Fruit fly (Drosophila melanogaster) whole organism, embryonic: ENCODE data around the gene CG8837.

Source experiments
- Abd-B ChIP-seq: fragments of 200-800 bp; sonication (Bioruptor generic); optimal IDR thresholded peaks from 2 replicates; lab custom pipeline; 2018; ENCODE audit warnings: missing biosample characterization, mild to moderate bottlenecking, missing genetic modification characterization, moderate library complexity
- Adf1 ChIP-seq: fragments of 200-800 bp; sonication (Bioruptor generic); IDR thresholded peaks from 2 replicates; pipeline ENCODE4 v1.3.6; 2022; ENCODE audit warnings: missing biosample characterization, missing genetic modification characterization
- Awh ChIP-seq: fragments of 200-800 bp; sonication (Bioruptor generic); IDR thresholded peaks from 2 replicates; pipeline ENCODE4, ENCODE4 v1.3.6; 2022; ENCODE audit warnings: missing biosample characterization, missing genetic modification characterization
- B-H1 ChIP-seq: fragments of 200-800 bp; sonication (Bioruptor generic); IDR thresholded peaks from 3 replicates; pipeline ENCODE4 v1.3.6; 2022; ENCODE audit warnings: missing biosample characterization, missing genetic modification characterization
- Blimp-1 ChIP-seq: fragments of 200-800 bp; sonication (Bioruptor generic); optimal IDR thresholded peaks from 3 replicates; lab custom pipeline; 2018; ENCODE audit warnings: missing biosample characterization, missing genetic modification characterization, mild to moderate bottlenecking, moderate library complexity, missing genetic modification reagents
- Bteb2 ChIP-seq: fragments of 200-800 bp; sonication (Bioruptor generic); optimal IDR thresholded peaks from 2 replicates; lab custom pipeline; 2016; ENCODE audit warnings: missing biosample characterization, missing genetic modification characterization
- C15 ChIP-seq: fragments of 200-800 bp; sonication (Bioruptor generic); IDR thresholded peaks from 3 replicates; pipeline ENCODE4 v1.3.6; 2022; ENCODE audit warnings: missing biosample characterization, missing genetic modification characterization
- CG10209 ChIP-seq: fragments of 200-800 bp; sonication (Bioruptor generic); optimal IDR thresholded peaks from 3 replicates; lab custom pipeline; 2017; ENCODE audit warnings: missing biosample characterization, mild to moderate bottlenecking, missing genetic modification characterization, missing genetic modification reagents
- CG10431 ChIP-seq: fragments of 200-800 bp; sonication (Bioruptor generic); optimal IDR thresholded peaks from 3 replicates; lab custom pipeline; 2018; ENCODE audit warnings: missing biosample characterization, mild to moderate bottlenecking, missing genetic modification characterization
- CG11093 ChIP-seq: fragments of 200-800 bp; sonication (Bioruptor generic); IDR thresholded peaks from 3 replicates; pipeline ENCODE4 v1.3.6; 2022; ENCODE audit warnings: missing biosample characterization, missing genetic modification characterization
- CG12236 ChIP-seq: fragments of 200-800 bp; sonication (Bioruptor generic); optimal IDR thresholded peaks from 2 replicates; lab custom pipeline; 2016; ENCODE audit warnings: missing biosample characterization, missing genetic modification characterization
- CG13287 ChIP-seq: fragments of 200-800 bp; sonication (Bioruptor generic); IDR thresholded peaks from 2 replicates; pipeline ENCODE4 v1.3.6; 2022; ENCODE audit warnings: missing biosample characterization, missing genetic modification characterization; ENCODE audit not compliant: partially characterized antibody
- CG14667 ChIP-seq: fragments of 200-800 bp; sonication (Bioruptor generic); IDR thresholded peaks from 2 replicates; pipeline ENCODE4 v1.3.6; 2022; ENCODE audit warnings: missing biosample characterization, missing genetic modification characterization
- CG1529 ChIP-seq: fragments of 200-800 bp; sonication (Bioruptor generic); optimal IDR thresholded peaks from 3 replicates; lab custom pipeline; 2018; ENCODE audit warnings: missing biosample characterization, missing genetic modification characterization
- CG18619 ChIP-seq: fragments of 200-800 bp; sonication (Bioruptor generic); optimal IDR thresholded peaks from 3 replicates; lab custom pipeline; 2017; ENCODE audit warnings: missing biosample characterization, mild to moderate bottlenecking, missing genetic modification characterization
- CG3995 ChIP-seq: fragments of 200-800 bp; sonication (Bioruptor generic); optimal IDR thresholded peaks from 3 replicates; lab custom pipeline; 2016; ENCODE audit warnings: missing biosample characterization, missing genetic modification characterization
- CG4328 ChIP-seq: fragments of 200-800 bp; sonication (Bioruptor generic); optimal IDR thresholded peaks from 3 replicates; lab custom pipeline; 2017; ENCODE audit warnings: missing biosample characterization, missing genetic modification reagents, missing genetic modification characterization
- CG43689 ChIP-seq: fragments of 200-800 bp; sonication (Bioruptor generic); IDR thresholded peaks from 2 replicates; pipeline ENCODE4 v1.3.6; 2022; ENCODE audit warnings: missing biosample characterization, missing genetic modification characterization
- CG6654 ChIP-seq: fragments of 200-800 bp; sonication (Bioruptor generic); optimal IDR thresholded peaks from 2 replicates; lab custom pipeline; 2017; ENCODE audit warnings: missing biosample characterization, mild to moderate bottlenecking, missing genetic modification characterization
- CG7928 ChIP-seq: fragments of 200-800 bp; sonication (Bioruptor generic); optimal IDR thresholded peaks from 2 replicates; lab custom pipeline; 2017; ENCODE audit warnings: missing biosample characterization, mild to moderate bottlenecking, missing genetic modification characterization
- CG8089 ChIP-seq: fragments of 200-800 bp; sonication (Bioruptor generic); optimal IDR thresholded peaks from 3 replicates; lab custom pipeline; 2016; ENCODE audit warnings: missing biosample characterization, missing genetic modification characterization
- Dp ChIP-seq: fragments of 200-800 bp; sonication (Bioruptor generic); optimal IDR thresholded peaks from 2 replicates; lab custom pipeline; 2018; ENCODE audit warnings: missing biosample characterization, mild to moderate bottlenecking, missing genetic modification characterization, moderate library complexity
- ERR ChIP-seq: fragments of 200-800 bp; sonication (Bioruptor generic); optimal IDR thresholded peaks from 2 replicates; lab custom pipeline; 2016; ENCODE audit warnings: missing biosample characterization, missing genetic modification characterization
- GATAe ChIP-seq: fragments of 200-800 bp; sonication (Bioruptor generic); conservative IDR thresholded peaks from 2 replicates; pipeline ENCODE4 v1.3.6; 2022; ENCODE audit warnings: missing biosample characterization, missing genetic modification characterization
- HLH4C ChIP-seq: fragments of 200-800 bp; sonication (Bioruptor generic); IDR thresholded peaks from 3 replicates; pipeline ENCODE4 v1.3.6; 2022; ENCODE audit warnings: missing biosample characterization, missing genetic modification characterization; ENCODE audit not compliant: partially characterized antibody
- Hr3 ChIP-seq: fragments of 200-800 bp; sonication (Bioruptor generic); optimal IDR thresholded peaks from 3 replicates; lab custom pipeline; 2016; ENCODE audit warnings: missing biosample characterization, missing genetic modification characterization
- MTF-1 ChIP-seq: fragments of 200-800 bp; sonication (Bioruptor generic); optimal IDR thresholded peaks from 2 replicates; lab custom pipeline; 2018; ENCODE audit warnings: missing biosample characterization, mild to moderate bottlenecking, missing genetic modification characterization, borderline replicate concordance
- ab ChIP-seq: fragments of 200-800 bp; sonication (Bioruptor generic); optimal IDR thresholded peaks from 2 replicates; lab custom pipeline; 2016; ENCODE audit warnings: missing biosample characterization, missing genetic modification characterization
- ash1 ChIP-seq: fragments of 200-800 bp; sonication (Bioruptor generic); optimal IDR thresholded peaks from 2 replicates; lab custom pipeline; 2018; ENCODE audit warnings: missing biosample characterization, mild to moderate bottlenecking, missing genetic modification characterization
- bcd ChIP-seq: fragments of 200-800 bp; sonication (Bioruptor generic); optimal IDR thresholded peaks from 2 replicates; lab custom pipeline; 2017; ENCODE audit warnings: missing biosample characterization, mild to moderate bottlenecking, missing genetic modification characterization
- bowl ChIP-seq: fragments of 200-800 bp; sonication (Bioruptor generic); IDR thresholded peaks from 2 replicates; pipeline ENCODE4 v1.3.6; 2022; ENCODE audit warnings: missing biosample characterization, missing genetic modification characterization
- br ChIP-seq: fragments of >200 bp; optimal IDR thresholded peaks from 2 replicates; lab custom pipeline; 2017
- btn ChIP-seq: fragments of 200-800 bp; sonication (Bioruptor generic); optimal IDR thresholded peaks from 2 replicates; lab custom pipeline; 2016; ENCODE audit warnings: missing biosample characterization, missing genetic modification characterization
- caup ChIP-seq: fragments of 200-800 bp; sonication (Bioruptor generic); optimal IDR thresholded peaks from 3 replicates; lab custom pipeline; 2017; ENCODE audit warnings: missing biosample characterization, mild to moderate bottlenecking, missing genetic modification characterization, moderate library complexity; ENCODE audit not compliant: severe bottlenecking
- croc ChIP-seq: fragments of 200-800 bp; sonication (Bioruptor generic); conservative IDR thresholded peaks from 3 replicates; pipeline ENCODE4 v1.3.6; 2022; ENCODE audit warnings: missing biosample characterization, missing genetic modification characterization
- danr ChIP-seq: fragments of 200-800 bp; sonication (Bioruptor generic); IDR thresholded peaks from 2 replicates; pipeline ENCODE4 v1.3.6; 2022; ENCODE audit warnings: missing biosample characterization, missing genetic modification characterization
- eve ChIP-seq, 2 experiments: fragments of >200 bp; optimal IDR thresholded peaks; 2 replicates each; lab custom pipeline; 2017; ENCODE audit warnings: missing biosample characterization in 2 of 2, missing genetic modification characterization in 2 of 2
- gt ChIP-seq: fragments of 200-800 bp; sonication (Bioruptor generic); IDR thresholded peaks from 2 replicates; pipeline ENCODE4 v1.3.6; 2022; ENCODE audit warnings: missing biosample characterization, missing genetic modification characterization
- jigr1 ChIP-seq: fragments of 200-800 bp; sonication (Bioruptor generic); IDR thresholded peaks from 3 replicates; pipeline ENCODE4 v1.3.6; 2022; ENCODE audit warnings: missing biosample characterization, missing genetic modification characterization
- knrl ChIP-seq: fragments of 200-800 bp; sonication (Bioruptor generic); IDR thresholded peaks from 3 replicates; pipeline ENCODE4 v1.3.6; 2022; ENCODE audit warnings: missing biosample characterization, missing genetic modification characterization; ENCODE audit not compliant: partially characterized antibody
- lov ChIP-seq, 2 experiments: fragments of 200-800 bp in 1 of 2; fragments of >200 bp in 1 of 2; sonication (Bioruptor generic) in 1 of 2; IDR thresholded peaks in 1 of 2; optimal IDR thresholded peaks in 1 of 2; 2 replicates in 1 of 2; 3 replicates in 1 of 2; pipeline versions ENCODE4 v1.3.6 to Lab custom; 2017 to 2022; ENCODE audit warnings: missing biosample characterization in 1 of 2, missing genetic modification characterization in 1 of 2
- nom ChIP-seq: fragments of 200-800 bp; sonication (Bioruptor generic); optimal IDR thresholded peaks from 2 replicates; lab custom pipeline; 2017; ENCODE audit warnings: missing biosample characterization, missing genetic modification characterization, mild to moderate bottlenecking, moderate library complexity, missing genetic modification reagents
- pfk ChIP-seq: fragments of 200-800 bp; sonication (Bioruptor generic); optimal IDR thresholded peaks from 2 replicates; lab custom pipeline; 2018; ENCODE audit warnings: missing biosample characterization, mild to moderate bottlenecking, missing genetic modification characterization, moderate library complexity
- pita ChIP-seq: fragments of 200-800 bp; sonication (Bioruptor generic); optimal IDR thresholded peaks from 2 replicates; lab custom pipeline; 2017; ENCODE audit warnings: missing biosample characterization, mild to moderate bottlenecking, missing genetic modification characterization
- sim ChIP-seq: fragments of 200-800 bp; sonication (Bioruptor generic); IDR thresholded peaks from 2 replicates; pipeline ENCODE4 v1.3.6; 2022; ENCODE audit warnings: missing biosample characterization, missing genetic modification characterization
- tio ChIP-seq: fragments of 200-800 bp; sonication (Bioruptor generic); optimal IDR thresholded peaks from 2 replicates; lab custom pipeline; 2017; ENCODE audit warnings: missing biosample characterization, missing genetic modification characterization, inconsistent platforms
- twi ChIP-seq: fragments of 200-800 bp; optimal IDR thresholded peaks from 2 replicates; lab custom pipeline; 2019; ENCODE audit warnings: missing biosample characterization, mild to moderate bottlenecking, missing genetic modification characterization, moderate library complexity
- unpg ChIP-seq: fragments of 200-800 bp; sonication (Bioruptor generic); optimal IDR thresholded peaks from 3 replicates; lab custom pipeline; 2018; ENCODE audit warnings: missing biosample characterization, mild to moderate bottlenecking, missing genetic modification characterization, moderate library complexity
- zf30C ChIP-seq: fragments of 200-800 bp; sonication (Bioruptor generic); optimal IDR thresholded peaks from 3 replicates; lab custom pipeline; 2018; ENCODE audit warnings: missing biosample characterization, mild to moderate bottlenecking, missing genetic modification characterization

Gene CG8837

dm6 chr2L:3323319-3324287 lies 3.6 kb downstream of the CG8837 start, which contains the start of gene CG33281 (continued):
- no peak for TF ChIP-seq CG11093 (GFP tag; lab: Robert Waterston, UW)
- TF ChIP-seq C15 (GFP tag; lab: Robert Waterston, UW) = no peak
- no peak for TF ChIP-seq CG6654 (GFP tag; lab: Kevin White, UChicago)
- no peak for TF ChIP-seq Dp (GFP tag; lab: Kevin White, UChicago)
- no peak for TF ChIP-seq CG43689 (GFP tag; lab: Robert Waterston, UW)
- TF ChIP-seq B-H1 (GFP tag; lab: Robert Waterston, UW) = no peak
- TF ChIP-seq bcd = no peak
- no peak for TF ChIP-seq zf30C (GFP tag; lab: Kevin White, UChicago)
- TF ChIP-seq Awh (GFP tag; lab: Robert Waterston, UW) = no peak
- TF ChIP-seq jigr1 = no peak
- TF ChIP-seq CG7928 = peak; percentile 2
- no peak for TF ChIP-seq ash1 (GFP tag; lab: Kevin White, UChicago)
- TF ChIP-seq Abd-B = no peak
- TF ChIP-seq CG10209 = no peak
- TF ChIP-seq caup (GFP tag; lab: Kevin White, UChicago) = no peak
- TF ChIP-seq lov (optimal IDR thresholded peaks at IDR 0.05; lab: Kevin White, UChicago) = no peak
- TF ChIP-seq lov (GFP tag; IDR thresholded peaks at IDR 0.05; lab: Robert Waterston, UW) = no peak
- peak; percentile 35 for TF ChIP-seq Blimp-1 (GFP tag; lab: Kevin White, UChicago)
- TF ChIP-seq CG12236 (GFP tag; lab: Kevin White, UChicago) = no peak
- peak; percentile 73 for TF ChIP-seq GATAe (GFP tag; lab: Robert Waterston, UW)
- TF ChIP-seq CG1529 (GFP tag; lab: Kevin White, UChicago) = no peak
- TF ChIP-seq MTF-1 (GFP tag; lab: Kevin White, UChicago) = peak; percentile 75
- no peak for TF ChIP-seq bowl (GFP tag; lab: Robert Waterston, UW)
- peak; percentile 12 for TF ChIP-seq pfk (GFP tag; lab: Kevin White, UChicago)
- TF ChIP-seq sim (GFP tag; lab: Robert Waterston, UW) = no peak
- TF ChIP-seq CG4328 (GFP tag; lab: Kevin White, UChicago) = peak; percentile 63
- no peak for TF ChIP-seq HLH4C
- TF ChIP-seq unpg (GFP tag; lab: Kevin White, UChicago) = no peak
- no peak for TF ChIP-seq br
- TF ChIP-seq CG18619 (GFP tag; lab: Kevin White, UChicago) = no peak
- TF ChIP-seq tio (GFP tag; lab: Kevin White, UChicago) = no peak
- no peak for TF ChIP-seq CG8089 (GFP tag; lab: Kevin White, UChicago)
- TF ChIP-seq croc (GFP tag; lab: Robert Waterston, UW) = no peak
- TF ChIP-seq Bteb2 (GFP tag; lab: Kevin White, UChicago) = no peak
- TF ChIP-seq Hr3 = no peak
- TF ChIP-seq CG14667 = no peak
- TF ChIP-seq btn (GFP tag; lab: Kevin White, UChicago) = no peak
- TF ChIP-seq pita (GFP tag; lab: Kevin White, UChicago) = no peak
- TF ChIP-seq nom (GFP tag; lab: Kevin White, UChicago) = no peak
- TF ChIP-seq ERR (GFP tag; lab: Kevin White, UChicago) = no peak
- no peak for TF ChIP-seq CG13287
- no peak for TF ChIP-seq CG10431
- TF ChIP-seq knrl (GFP tag; lab: Robert Waterston, UW) = no peak
- no peak for TF ChIP-seq ab (GFP tag; lab: Kevin White, UChicago)
- TF ChIP-seq eve (GFP tag; optimal IDR thresholded peaks at IDR 0.05; lab: Kevin White, UChicago) = no peak
- no peak for TF ChIP-seq gt (GFP tag; lab: Robert Waterston, UW)
- no peak for TF ChIP-seq CG3995 (GFP tag; lab: Kevin White, UChicago)
- TF ChIP-seq danr (GFP tag; lab: Robert Waterston, UW) = no peak
- TF ChIP-seq twi (tag; lab: Kevin White, UChicago) = no peak
- TF ChIP-seq Adf1 (GFP tag; lab: Robert Waterston, UW) = no peak
